Fruit fly (Drosophila melanogaster) Kc167 (cell line): ENCODE data around the gene ghi.

ENCODE experiments used
- Myc ChIP-seq: fragments of >200 bp; optimal IDR thresholded peaks from 2 replicates; lab custom pipeline; 2017; ENCODE audit warnings: missing external identifiers
- Sin3A ChIP-seq: fragments of >200 bp; optimal IDR thresholded peaks from 2 replicates; lab custom pipeline; 2018; ENCODE audit warnings: missing external identifiers
- h ChIP-seq: fragments of >200 bp; optimal IDR thresholded peaks from 3 replicates; lab custom pipeline; 2018; ENCODE audit warnings: missing external identifiers
- insv ChIP-seq: fragments of >200 bp; optimal IDR thresholded peaks from 3 replicates; lab custom pipeline; 2018; ENCODE audit warnings: missing external identifiers
- psq ChIP-seq: fragments of >200 bp; optimal IDR thresholded peaks from 2 replicates; lab custom pipeline; 2017; ENCODE audit warnings: missing external identifiers
- ttk ChIP-seq: sonication (Bioruptor generic); optimal IDR thresholded peaks from 2 replicates; lab custom pipeline; 2017; ENCODE audit warnings: missing external identifiers

Gene ghi

dm6 chr3L:9502294-9502693 lies 50.6 kb downstream of the ghi start:
- TF ChIP-seq Myc (no peak), ttk (lab: Kevin White, UChicago) (no peak), Sin3A (no peak), psq (lab: Kevin White, UChicago) (no peak), h (lab: Kevin White, UChicago) (no peak), insv (lab: Kevin White, UChicago) (no peak)
